Worm (Caenorhabditis elegans): Measurements from ENCODE around the gene Y73B6BL.44.

ce11 chrIV:6542962-6543361 lies 49.6 kb downstream of the Y73B6BL.44 start:
- TF ChIP-seq eor-1 (tag; optimal IDR thresholded peaks at IDR 0.05) (no peak), R02D3.7 (tag; optimal IDR thresholded peaks at IDR 0.05) (no peak), elt-3 (tag; optimal IDR thresholded peaks at IDR 0.05) (no peak), nhr-23 (tag; optimal IDR thresholded peaks at IDR 0.05) (no peak), lin-39 (tag; optimal IDR thresholded peaks at IDR 0.05) (no peak)
